Fruit fly (Drosophila melanogaster) whole organism, embryonic: Measurements from ENCODE around the gene CG2909.

Experiments used
- C15 ChIP-seq: fragments of 200-800 bp; sonication (Bioruptor generic); IDR thresholded peaks from 3 replicates; pipeline ENCODE4 v1.3.6; 2022; ENCODE audit warnings: missing biosample characterization, missing genetic modification characterization
- CG10209 ChIP-seq: fragments of 200-800 bp; sonication (Bioruptor generic); optimal IDR thresholded peaks from 3 replicates; lab custom pipeline; 2017; ENCODE audit warnings: missing biosample characterization, mild to moderate bottlenecking, missing genetic modification characterization, missing genetic modification reagents
- CG10462 ChIP-seq: fragments of 200-800 bp; sonication (Bioruptor generic); optimal IDR thresholded peaks from 2 replicates; lab custom pipeline; 2016; ENCODE audit warnings: missing biosample characterization, missing genetic modification characterization
- CG11085 ChIP-seq: fragments of 200-800 bp; sonication (Bioruptor generic); IDR thresholded peaks from 2 replicates; pipeline ENCODE4 v1.3.6; 2022; ENCODE audit warnings: missing biosample characterization, missing genetic modification characterization
- CG11093 ChIP-seq: fragments of 200-800 bp; sonication (Bioruptor generic); IDR thresholded peaks from 3 replicates; pipeline ENCODE4 v1.3.6; 2022; ENCODE audit warnings: missing biosample characterization, missing genetic modification characterization
- CG11695 ChIP-seq: fragments of 200-800 bp; sonication (Bioruptor generic); IDR thresholded peaks from 3 replicates; pipeline ENCODE4 v1.3.6; 2022; ENCODE audit warnings: missing biosample characterization, missing genetic modification characterization
- CG12155 ChIP-seq: fragments of 200-800 bp; sonication (Bioruptor generic); optimal IDR thresholded peaks from 3 replicates; lab custom pipeline; 2016; ENCODE audit warnings: missing biosample characterization, missing genetic modification characterization
- CG1233 ChIP-seq: fragments of 200-800 bp; sonication (Bioruptor generic); optimal IDR thresholded peaks from 4 replicates; lab custom pipeline; 2018; ENCODE audit warnings: missing biosample characterization, mild to moderate bottlenecking, missing genetic modification characterization
- CG1603 ChIP-seq: fragments of 200-800 bp; sonication (Bioruptor generic); optimal IDR thresholded peaks from 2 replicates; lab custom pipeline; 2019; ENCODE audit warnings: missing biosample characterization, mild to moderate bottlenecking, missing genetic modification characterization, moderate library complexity
- CG17361 ChIP-seq: fragments of 200-800 bp; sonication (Bioruptor generic); IDR thresholded peaks from 3 replicates; pipeline ENCODE4 v1.3.6; 2022; ENCODE audit warnings: missing biosample characterization, missing genetic modification characterization
- CG18476 ChIP-seq: fragments of 200-800 bp; sonication (Bioruptor generic); optimal IDR thresholded peaks from 2 replicates; lab custom pipeline; 2016; ENCODE audit warnings: missing biosample characterization, mild to moderate bottlenecking, missing genetic modification characterization
- CG34422 ChIP-seq: fragments of 200-800 bp; sonication (Bioruptor generic); IDR thresholded peaks from 3 replicates; pipeline ENCODE4 v1.3.6; 2022; ENCODE audit warnings: missing biosample characterization, missing genetic modification characterization
- CG3838 ChIP-seq: fragments of 200-800 bp; sonication (Bioruptor generic); optimal IDR thresholded peaks from 3 replicates; lab custom pipeline; 2016; ENCODE audit warnings: missing biosample characterization, missing genetic modification characterization
- CG4282 ChIP-seq: fragments of 200-800 bp; sonication (Bioruptor generic); optimal IDR thresholded peaks from 2 replicates; lab custom pipeline; 2016; ENCODE audit warnings: missing biosample characterization, missing genetic modification characterization
- CG43689 ChIP-seq: fragments of 200-800 bp; sonication (Bioruptor generic); IDR thresholded peaks from 2 replicates; pipeline ENCODE4 v1.3.6; 2022; ENCODE audit warnings: missing biosample characterization, missing genetic modification characterization
- CG6654 ChIP-seq: fragments of 200-800 bp; sonication (Bioruptor generic); optimal IDR thresholded peaks from 2 replicates; lab custom pipeline; 2017; ENCODE audit warnings: missing biosample characterization, mild to moderate bottlenecking, missing genetic modification characterization
- CG6689 ChIP-seq: fragments of 200-800 bp; sonication (Bioruptor generic); IDR thresholded peaks from 2 replicates; pipeline ENCODE4 v1.3.6; 2022; ENCODE audit warnings: missing biosample characterization, missing genetic modification characterization
- CG7556 ChIP-seq: fragments of 200-800 bp; sonication (Bioruptor generic); optimal IDR thresholded peaks from 2 replicates; lab custom pipeline; 2017; ENCODE audit warnings: missing biosample characterization, mild to moderate bottlenecking, missing genetic modification characterization
- CG8089 ChIP-seq: fragments of 200-800 bp; sonication (Bioruptor generic); optimal IDR thresholded peaks from 3 replicates; lab custom pipeline; 2016; ENCODE audit warnings: missing biosample characterization, missing genetic modification characterization
- CG8290 ChIP-seq, 3 experiments: fragments of 200-800 bp; sonication (Bioruptor generic); optimal IDR thresholded peaks; 2 replicates each; lab custom pipeline; 2016 to 2019; ENCODE audit warnings: missing biosample characterization in 3 of 3, missing genetic modification characterization in 3 of 3, mild to moderate bottlenecking in 2 of 3, moderate library complexity in 1 of 3
- Fer1 ChIP-seq: fragments of 200-800 bp; sonication (Bioruptor generic); optimal IDR thresholded peaks from 2 replicates; lab custom pipeline; 2017; ENCODE audit warnings: missing biosample characterization, mild to moderate bottlenecking, missing genetic modification characterization
- H15 ChIP-seq: fragments of 200-800 bp; sonication (Bioruptor generic); IDR thresholded peaks from 3 replicates; pipeline ENCODE4 v1.3.6; 2022; ENCODE audit warnings: missing biosample characterization, missing genetic modification characterization
- HmgZ ChIP-seq: fragments of 200-800 bp; sonication (Bioruptor generic); optimal IDR thresholded peaks from 2 replicates; lab custom pipeline; 2018; ENCODE audit warnings: missing biosample characterization, mild to moderate bottlenecking, missing genetic modification characterization
- Hmx ChIP-seq: fragments of 200-800 bp; sonication (Bioruptor generic); optimal IDR thresholded peaks from 2 replicates; lab custom pipeline; 2016; ENCODE audit warnings: missing biosample characterization, missing genetic modification characterization
- Hr39 ChIP-seq: fragments of >200 bp; optimal IDR thresholded peaks from 2 replicates; lab custom pipeline; 2017
- Hr51 ChIP-seq, 2 experiments: fragments of 200-800 bp; sonication (Bioruptor generic); optimal IDR thresholded peaks; 2 replicates in 1 of 2; 3 replicates in 1 of 2; lab custom pipeline; 2016 to 2018; ENCODE audit warnings: missing biosample characterization in 2 of 2, missing genetic modification characterization in 2 of 2, mild to moderate bottlenecking in 1 of 2, moderate library complexity in 1 of 2
- Jarid2 ChIP-seq: fragments of 200-800 bp; sonication (Bioruptor generic); optimal IDR thresholded peaks from 3 replicates; lab custom pipeline; 2017; ENCODE audit warnings: mild to moderate bottlenecking, missing biosample characterization, missing genetic modification reagents, missing genetic modification characterization
- MTF-1 ChIP-seq: fragments of 200-800 bp; sonication (Bioruptor generic); optimal IDR thresholded peaks from 2 replicates; lab custom pipeline; 2018; ENCODE audit warnings: missing biosample characterization, mild to moderate bottlenecking, missing genetic modification characterization, borderline replicate concordance
- Mad ChIP-seq: fragments of 200-800 bp; sonication (Bioruptor generic); optimal IDR thresholded peaks from 2 replicates; lab custom pipeline; 2016; ENCODE audit warnings: missing biosample characterization, missing genetic modification characterization
- Med ChIP-seq: fragments of 200-800 bp; sonication (Bioruptor generic); peaks from one replicate; lab custom pipeline; 2016; ENCODE audit warnings: missing biosample characterization, missing genetic modification characterization, mild to moderate bottlenecking, inconsistent platforms, moderate library complexity
- Meics ChIP-seq: fragments of 200-800 bp; sonication (Bioruptor generic); optimal IDR thresholded peaks from 2 replicates; lab custom pipeline; 2017; ENCODE audit warnings: missing biosample characterization, mild to moderate bottlenecking, missing genetic modification characterization
- Myb ChIP-seq: fragments of 200-800 bp; sonication (Bioruptor generic); optimal IDR thresholded peaks from 2 replicates; lab custom pipeline; 2016; ENCODE audit warnings: missing biosample characterization, missing genetic modification characterization
- Oli ChIP-seq: fragments of 200-800 bp; sonication (Bioruptor generic); optimal IDR thresholded peaks from 2 replicates; lab custom pipeline; 2018; ENCODE audit warnings: missing biosample characterization, mild to moderate bottlenecking, missing genetic modification characterization, moderate library complexity
- Rfx ChIP-seq: fragments of 200-800 bp; sonication (Bioruptor generic); IDR thresholded peaks from 2 replicates; pipeline ENCODE4 v1.3.6; 2022; ENCODE audit warnings: missing biosample characterization, missing genetic modification characterization
- Sin3A ChIP-seq: fragments of >200 bp; optimal IDR thresholded peaks from 2 replicates; lab custom pipeline; 2018
- Six4 ChIP-seq: fragments of 200-800 bp; sonication (Bioruptor generic); optimal IDR thresholded peaks from 2 replicates; lab custom pipeline; 2016; ENCODE audit warnings: missing biosample characterization, missing genetic modification characterization
- Vsx1 ChIP-seq: fragments of 200-800 bp; sonication (Bioruptor generic); optimal IDR thresholded peaks from 2 replicates; lab custom pipeline; 2017; ENCODE audit warnings: missing biosample characterization, mild to moderate bottlenecking, missing genetic modification characterization, missing genetic modification reagents
- Xbp1 ChIP-seq: fragments of 200-800 bp; sonication (Bioruptor generic); optimal IDR thresholded peaks from 3 replicates; lab custom pipeline; 2016; ENCODE audit warnings: missing biosample characterization, mild to moderate bottlenecking, missing genetic modification characterization
- crc ChIP-seq: fragments of 200-800 bp; sonication (Bioruptor generic); optimal IDR thresholded peaks from 2 replicates; lab custom pipeline; 2016; ENCODE audit warnings: missing biosample characterization, missing genetic modification characterization
- dimm ChIP-seq: fragments of 200-800 bp; sonication (Bioruptor generic); IDR thresholded peaks from 2 replicates; pipeline ENCODE4 v1.3.6; 2022; ENCODE audit warnings: missing biosample characterization, missing genetic modification characterization
- ewg ChIP-seq: fragments of 200-800 bp; sonication (Bioruptor generic); optimal IDR thresholded peaks from 3 replicates; lab custom pipeline; 2017; ENCODE audit warnings: mild to moderate bottlenecking, missing biosample characterization, missing genetic modification reagents, missing genetic modification characterization
- kah ChIP-seq: fragments of 200-800 bp; sonication (Bioruptor generic); optimal IDR thresholded peaks from 2 replicates; lab custom pipeline; 2018; ENCODE audit warnings: missing biosample characterization, mild to moderate bottlenecking, missing genetic modification characterization
- lmd ChIP-seq: fragments of 200-800 bp; sonication (Bioruptor generic); IDR thresholded peaks from 2 replicates; pipeline ENCODE4 v1.3.6; 2022; ENCODE audit warnings: missing biosample characterization, missing genetic modification characterization
- mld ChIP-seq: fragments of 200-800 bp; sonication (Bioruptor generic); IDR thresholded peaks from 3 replicates; pipeline ENCODE4 v1.3.6; 2022; ENCODE audit warnings: missing biosample characterization, missing genetic modification characterization; ENCODE audit not compliant: partially characterized antibody
- org-1 ChIP-seq: fragments of 200-800 bp; sonication (Bioruptor generic); optimal IDR thresholded peaks from 2 replicates; lab custom pipeline; 2017; ENCODE audit warnings: missing biosample characterization, missing genetic modification characterization
- pan ChIP-seq, 4 experiments: fragments of >200 bp in 3 of 4; fragments of 200-800 bp in 1 of 4; sonication (Bioruptor generic) in 1 of 4; optimal IDR thresholded peaks in 3 of 4; IDR thresholded peaks in 1 of 4; 2 replicates each; pipeline versions ENCODE4 v1.3.6 to Lab custom; 2017 to 2022; ENCODE audit warnings: missing biosample characterization in 2 of 4, missing genetic modification characterization in 2 of 4, mixed read lengths in 1 of 4
- seq ChIP-seq: fragments of 200-800 bp; sonication (Bioruptor generic); IDR thresholded peaks from 2 replicates; pipeline ENCODE4 v1.3.6; 2022; ENCODE audit warnings: missing biosample characterization, missing genetic modification characterization
- zen ChIP-seq: fragments of 200-800 bp; sonication (Bioruptor generic); optimal IDR thresholded peaks from 3 replicates; lab custom pipeline; 2018; ENCODE audit warnings: missing biosample characterization, mild to moderate bottlenecking, missing genetic modification characterization, moderate library complexity
- zen2 ChIP-seq: fragments of 200-800 bp; sonication (Bioruptor generic); IDR thresholded peaks from 3 replicates; pipeline ENCODE4 v1.3.6; 2022; ENCODE audit warnings: missing biosample characterization, missing genetic modification characterization; ENCODE audit not compliant: partially characterized antibody

CG2909 gene

dm6 chrX:10362557-10363366, 36.5 kb downstream of the CG2909 start (continued):
- TF ChIP-seq CG6689 (GFP tag; lab: Robert Waterston, UW) (0 out of 2 replicates have a peak, but pooled peaks have one; percentile 16), Hr51 (GFP tag; optimal IDR thresholded peaks at IDR 0.05; lab: Kevin White, UChicago) (peak in 1 of 2 experiments; percentile 27), CG43689 (GFP tag; lab: Robert Waterston, UW) (no peak), Sin3A (lab: Kevin White, UChicago) (no peak), ewg (GFP tag; lab: Kevin White, UChicago) (peak; percentile 21), CG8290 (GFP tag; optimal IDR thresholded peaks at IDR 0.05; lab: Kevin White, UChicago) (no peak), CG8290 (tag; optimal IDR thresholded peaks at IDR 0.05; lab: Kevin White, UChicago) (peak in 1 of 2 experiments; percentile 8), Rfx (GFP tag; lab: Robert Waterston, UW) (no peak), pan (optimal IDR thresholded peaks at IDR 0.05; lab: Kevin White, UChicago) (no peak), pan (GFP tag; optimal IDR thresholded peaks at IDR 0.05 in 1 of 2, IDR thresholded peaks at IDR 0.05 in 1 of 2) (peak in 1 of 2 experiments; percentile 40), CG4282 (no peak), kah (GFP tag; lab: Kevin White, UChicago) (no peak), CG6654 (no peak), Hmx (GFP tag; lab: Kevin White, UChicago) (peak; percentile 13), CG12155 (GFP tag; lab: Kevin White, UChicago) (peak; percentile 13), crc (no peak), CG18476 (GFP tag; lab: Kevin White, UChicago) (no peak), C15 (GFP tag; lab: Robert Waterston, UW) (no peak), dimm (no peak), Mad (peak; percentile 6), CG17361 (GFP tag; lab: Robert Waterston, UW) (peak; percentile 77), Six4 (GFP tag; lab: Kevin White, UChicago) (peak; percentile 2), CG11695 (GFP tag; lab: Robert Waterston, UW) (no peak), lmd (GFP tag; lab: Robert Waterston, UW) (0 out of 2 replicates have a peak, but pooled peaks have one; percentile 27), Myb (GFP tag; lab: Kevin White, UChicago) (peak; percentile 8), MTF-1 (no peak), CG11093 (no peak), CG11085 (GFP tag; lab: Robert Waterston, UW) (no peak), CG10209 (GFP tag; lab: Kevin White, UChicago) (peak; percentile 27), CG3838 (GFP tag; lab: Kevin White, UChicago) (no peak), CG10462 (GFP tag; lab: Kevin White, UChicago) (no peak), Med (GFP tag; lab: Kevin White, UChicago) (peak; percentile 78), CG8089 (no peak), H15 (GFP tag; lab: Robert Waterston, UW) (0 out of 3 replicates have a peak, but pooled peaks have one; percentile 32), Meics (GFP tag; lab: Kevin White, UChicago) (peak; percentile 32), zen2 (no peak), CG1233 (GFP tag; lab: Kevin White, UChicago) (peak; percentile 11), Vsx1 (GFP tag; lab: Kevin White, UChicago) (peak; percentile 10), seq (no peak), CG1603 (tag; lab: Kevin White, UChicago) (peak; percentile 2), Fer1 (peak; percentile 4), zen (tag; lab: Kevin White, UChicago) (no peak), org-1 (GFP tag; lab: Kevin White, UChicago) (peak; percentile 24), CG34422 (GFP tag; lab: Robert Waterston, UW) (peak; percentile 33; the same call in 1 of the 3 replicates), HmgZ (tag; lab: Kevin White, UChicago) (no peak), Xbp1 (GFP tag; lab: Kevin White, UChicago) (peak; percentile 41), Oli (peak; percentile 53), Jarid2 (GFP tag; lab: Kevin White, UChicago) (no peak), Hr39 (lab: Kevin White, UChicago) (no peak), mld (GFP tag; lab: Robert Waterston, UW) (no peak), CG7556 (GFP tag; lab: Kevin White, UChicago) (peak; percentile 66)
